Worm (Caenorhabditis elegans) whole organism, L4 larva: ENCODE results near the gene srm-4.
A peak's percentile ranks its signal among the peaks of the same experiment; 100 is the strongest.
"Not testable (repeated sequence)": the region's sequence is repeated elsewhere in the genome, so short reads cannot be mapped to it uniquely, and the experiment has no call there.

ENCODE experiments used
- F10B5.3 ChIP-seq: sonication (generic microtip); optimal IDR thresholded peaks from 2 replicates; lab custom pipeline; 2016; ENCODE audit warnings: mild to moderate bottlenecking, missing genetic modification characterization, missing compliant biosample characterization
- F44E2.7 ChIP-seq: fragments of 200-800 bp; sonication (Bioruptor generic); IDR thresholded peaks from 2 replicates; pipeline ENCODE4 v2.1.2; 2022; ENCODE audit warnings: missing genetic modification characterization, missing compliant biosample characterization
- T26A8.4 ChIP-seq: fragments of 200-800 bp; sonication (Bioruptor generic); IDR thresholded peaks from 2 replicates; pipeline ENCODE4 v1.3.6; 2022; ENCODE audit warnings: missing genetic modification characterization, missing compliant biosample characterization
- Y105C5A.15 ChIP-seq: fragments of 200-800 bp; sonication (Bioruptor generic); IDR thresholded peaks from 2 replicates; pipeline ENCODE4 v1.3.6; 2022; ENCODE audit warnings: missing genetic modification characterization, missing compliant biosample characterization
- Y48G9A.11 ChIP-seq: fragments of 200-800 bp; sonication (Bioruptor generic); IDR thresholded peaks from 2 replicates; pipeline ENCODE4 v1.3.6; 2022; ENCODE audit warnings: missing genetic modification reagents, missing genetic modification characterization, missing compliant biosample characterization
- Y75B8A.6 ChIP-seq: fragments of 200-800 bp; sonication (Bioruptor generic); IDR thresholded peaks from 2 replicates; pipeline ENCODE4 v1.3.6; 2022; ENCODE audit warnings: missing genetic modification reagents, missing genetic modification characterization, missing compliant biosample characterization
- ZK337.2 ChIP-seq: fragments of 200-800 bp; sonication (Bioruptor generic); IDR thresholded peaks from 2 replicates; pipeline ENCODE4 v1.3.6; 2022; ENCODE audit warnings: missing genetic modification reagents, missing genetic modification characterization, missing compliant biosample characterization
- aly-2 ChIP-seq: sonication (generic microtip); optimal IDR thresholded peaks from 2 replicates; lab custom pipeline; 2018; ENCODE audit warnings: missing biosample characterization, missing genetic modification characterization
- ama-1 ChIP-seq: fragments of 150-350 bp; optimal IDR thresholded peaks from 2 replicates; lab custom pipeline; 2014; ENCODE audit warnings: inconsistent platforms, mixed read lengths
- arid-1 ChIP-seq: fragments of 200-800 bp; sonication (Bioruptor generic); conservative IDR thresholded peaks from 2 replicates; pipeline ENCODE4 v1.3.6; 2022; ENCODE audit warnings: missing genetic modification reagents, missing genetic modification characterization, missing compliant biosample characterization
- daf-8 ChIP-seq: fragments of 200-800 bp; sonication (Bioruptor generic); IDR thresholded peaks from 2 replicates; pipeline ENCODE4 v1.3.6; 2022; ENCODE audit warnings: missing genetic modification characterization, missing compliant biosample characterization
- dmd-8 ChIP-seq: fragments of 200-800 bp; sonication (Bioruptor generic); IDR thresholded peaks from 2 replicates; pipeline ENCODE4 v1.3.6; 2022; ENCODE audit warnings: missing genetic modification characterization, missing compliant biosample characterization
- dmd-9 ChIP-seq: fragments of 200-800 bp; sonication (Bioruptor generic); IDR thresholded peaks from 2 replicates; pipeline ENCODE4 v1.3.6; 2022; ENCODE audit warnings: missing genetic modification reagents, missing genetic modification characterization, missing compliant biosample characterization
- egl-27 ChIP-seq: sonication (generic microtip); optimal IDR thresholded peaks from 3 replicates; lab custom pipeline; 2017; ENCODE audit warnings: missing biosample characterization, missing genetic modification reagents, missing genetic modification characterization
- fos-1 ChIP-seq: fragments of 150-350 bp; optimal IDR thresholded peaks from 2 replicates; lab custom pipeline; 2014; ENCODE audit warnings: missing biosample characterization, missing genetic modification characterization
- gei-8 ChIP-seq: fragments of 200-800 bp; sonication (Bioruptor generic); optimal IDR thresholded peaks from 2 replicates; lab custom pipeline; 2018; ENCODE audit warnings: mild to moderate bottlenecking, missing genetic modification characterization, missing compliant biosample characterization
- hif-1 ChIP-seq, 2 experiments: sonication (generic microtip); optimal IDR thresholded peaks; 2 replicates each; lab custom pipeline; 2016 to 2017; ENCODE audit warnings: missing compliant biosample characterization in 2 of 2, missing genetic modification characterization in 2 of 2, missing genetic modification reagents in 2 of 2, missing genotype in 2 of 2, mild to moderate bottlenecking in 1 of 2
- mxl-3 ChIP-seq: fragments of 200-800 bp; sonication (Bioruptor generic); optimal IDR thresholded peaks from 2 replicates; lab custom pipeline; 2018; ENCODE audit warnings: mild to moderate bottlenecking, missing genetic modification characterization, missing compliant biosample characterization
- nhr-10 ChIP-seq: fragments of 150-350 bp; optimal IDR thresholded peaks from 2 replicates; lab custom pipeline; 2014; ENCODE audit warnings: missing biosample characterization, missing genetic modification characterization
- nhr-28 ChIP-seq: fragments of 150-350 bp; optimal IDR thresholded peaks from 2 replicates; lab custom pipeline; 2014; ENCODE audit warnings: missing biosample characterization, missing genetic modification characterization
- nhr-42 ChIP-seq: fragments of 200-800 bp; sonication (Bioruptor generic); IDR thresholded peaks from 2 replicates; pipeline ENCODE4 v1.3.6; 2022; ENCODE audit warnings: missing genetic modification characterization, missing compliant biosample characterization
- nhr-77 ChIP-seq: fragments of 150-350 bp; optimal IDR thresholded peaks from 2 replicates; lab custom pipeline; 2014; ENCODE audit warnings: missing biosample characterization, missing genetic modification characterization
- pqm-1 ChIP-seq: sonication (generic microtip); optimal IDR thresholded peaks from 2 replicates; lab custom pipeline; 2017; ENCODE audit warnings: missing biosample characterization, missing genetic modification characterization
- set-16 ChIP-seq: fragments of 200-800 bp; sonication (Bioruptor generic); IDR thresholded peaks from 2 replicates; pipeline ENCODE4 v1.3.6; 2022; ENCODE audit warnings: missing genetic modification reagents, missing genetic modification characterization, missing compliant biosample characterization
- skn-1 ChIP-seq: fragments of 150-350 bp; optimal IDR thresholded peaks from 2 replicates; lab custom pipeline; 2014; ENCODE audit warnings: missing biosample characterization, missing genetic modification characterization
- spr-3 ChIP-seq: fragments of 200-800 bp; sonication (Bioruptor generic); optimal IDR thresholded peaks from 2 replicates; lab custom pipeline; 2018; ENCODE audit warnings: mild to moderate bottlenecking, missing genetic modification characterization, missing compliant biosample characterization
- tra-1 ChIP-seq: fragments of 200-800 bp; sonication (Bioruptor generic); IDR thresholded peaks from 2 replicates; pipeline ENCODE4 v1.3.6; 2022; ENCODE audit warnings: missing genetic modification reagents, missing genetic modification characterization, missing compliant biosample characterization
- unc-130 ChIP-seq: sonication (generic microtip); optimal IDR thresholded peaks from 2 replicates; lab custom pipeline; 2016; ENCODE audit warnings: missing genetic modification reagents, missing genetic modification characterization, missing compliant biosample characterization
- unc-39 ChIP-seq: sonication (generic microtip); optimal IDR thresholded peaks from 2 replicates; lab custom pipeline; 2017; ENCODE audit warnings: missing biosample characterization, missing genetic modification characterization
- zip-2 ChIP-seq: fragments of 150-350 bp; optimal IDR thresholded peaks from 2 replicates; lab custom pipeline; 2014; ENCODE audit warnings: missing biosample characterization, missing genetic modification characterization

srm-4 gene

DNA sequence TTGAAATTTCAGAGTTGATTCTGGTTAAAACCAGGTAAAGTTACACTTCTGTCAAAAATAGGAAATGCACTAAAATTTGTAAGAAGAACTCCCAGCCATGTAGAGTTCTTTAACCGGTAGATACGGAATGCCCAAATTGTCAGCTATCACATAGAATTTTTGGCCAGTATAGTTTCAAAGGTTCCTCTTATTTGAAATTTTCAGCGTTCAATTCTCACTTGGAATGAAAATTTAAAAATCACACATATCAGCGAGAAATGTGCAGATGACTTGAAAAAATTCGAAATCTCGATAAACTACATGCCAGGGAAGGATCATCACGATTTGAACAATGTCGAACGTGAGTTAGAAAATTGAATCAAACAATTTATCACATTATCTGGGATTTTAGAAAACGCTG lies 36.7 kb upstream of the srm-4 start, which contains the start of gene F14D7.3:
Gene F14D7.3, plus strand, starts transcription at position 301 of the 400 bp plus-strand sequence.
- TF ChIP-seq nhr-42 (GFP tag; lab: Robert Waterston, UW) (no peak), F44E2.7 (GFP tag; lab: Robert Waterston, UW) (no peak), dmd-8 (no peak), Y48G9A.11 (no peak), skn-1 (no peak), F10B5.3 (tag; lab: Kevin White, UChicago) (no peak), mxl-3 (GFP tag; lab: Kevin White, UChicago) (no peak), unc-130 (GFP tag; lab: Kevin White, UChicago) (no peak), daf-8 (GFP tag; lab: Robert Waterston, UW) (no peak), aly-2 (tag; lab: Kevin White, UChicago) (no peak), fos-1 (tag; lab: Kevin White, UChicago) (no peak), Y105C5A.15 (no peak), ZK337.2 (GFP tag; lab: Robert Waterston, UW) (no peak), set-16 (no peak), spr-3 (GFP tag; lab: Kevin White, UChicago) (no peak), unc-39 (no peak), zip-2 (tag; lab: Kevin White, UChicago) (no peak), egl-27 (tag; lab: Kevin White, UChicago) (no peak)

- no peak for TF ChIP-seq gei-8 (GFP tag; lab: Kevin White, UChicago)
These were observed 33.6 kb upstream of the srm-4 start, which contains the start of the genes spig-3 and F14D7.12 for ce11 chrV:14299569-14300064. TSS of gene spig-3 (minus strand) at chrV:14299669. TSS of gene F14D7.12 (plus strand) at chrV:14300014.

DNA sequence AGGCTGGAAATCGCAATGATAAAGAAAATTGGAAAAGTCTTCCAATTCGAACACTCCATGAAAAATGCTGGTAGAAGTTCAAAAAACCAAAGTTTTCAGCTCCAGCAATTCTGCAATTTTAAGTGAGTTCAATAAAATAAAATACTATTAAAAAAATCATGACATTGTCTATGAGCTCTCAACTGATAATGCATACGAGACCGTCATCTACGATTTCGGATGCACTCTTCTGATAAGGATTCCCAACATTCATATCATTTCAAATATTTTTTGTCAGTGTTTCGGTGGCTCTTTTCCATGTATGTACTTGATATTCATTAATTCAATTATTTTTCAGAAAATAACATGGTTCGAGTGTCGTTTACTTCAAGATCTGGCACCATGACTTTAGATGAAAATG lies 32.1 kb upstream of the srm-4 start, which contains the start of gene F14D7.6:
Gene F14D7.6, plus strand, starts transcription at position 338 of the 400 bp plus-strand sequence.
- TF ChIP-seq tra-1 (GFP tag; lab: Robert Waterston, UW) (no peak), pqm-1 (tag; lab: Kevin White, UChicago) (peak; percentile 41), set-16 (no peak), aly-2 (tag; lab: Kevin White, UChicago) (no peak), nhr-28 (tag; lab: Kevin White, UChicago) (no peak)

DNA sequence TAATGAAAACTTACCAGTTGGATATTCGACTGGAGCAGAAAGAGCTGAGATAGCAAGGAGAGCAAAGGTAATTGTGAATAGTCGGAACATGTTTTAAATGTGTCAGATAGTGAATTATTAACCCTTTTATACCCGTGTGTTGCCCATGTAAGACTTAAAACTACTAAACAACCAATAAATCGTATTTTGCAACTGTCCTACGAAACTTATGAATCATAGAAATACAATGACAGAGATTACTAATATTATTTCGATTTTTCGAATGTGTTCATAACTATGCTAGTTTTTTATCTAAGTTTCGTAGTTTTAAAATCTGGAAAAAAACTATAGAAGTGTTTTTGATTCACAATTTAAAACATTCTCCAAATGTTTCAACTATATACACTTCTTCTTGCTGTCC lies 26.4 kb upstream of the srm-4 start, which contains the start of gene spig-4:
Gene spig-4, minus strand, starts transcription at position 101 of the 400 bp plus-strand sequence.
- TF ChIP-seq hif-1 (tag; optimal IDR thresholded peaks at IDR 0.05; lab: Kevin White, UChicago); nhr-77; T26A8.4 (GFP tag; lab: Robert Waterston, UW): not testable (repeated sequence)

DNA sequence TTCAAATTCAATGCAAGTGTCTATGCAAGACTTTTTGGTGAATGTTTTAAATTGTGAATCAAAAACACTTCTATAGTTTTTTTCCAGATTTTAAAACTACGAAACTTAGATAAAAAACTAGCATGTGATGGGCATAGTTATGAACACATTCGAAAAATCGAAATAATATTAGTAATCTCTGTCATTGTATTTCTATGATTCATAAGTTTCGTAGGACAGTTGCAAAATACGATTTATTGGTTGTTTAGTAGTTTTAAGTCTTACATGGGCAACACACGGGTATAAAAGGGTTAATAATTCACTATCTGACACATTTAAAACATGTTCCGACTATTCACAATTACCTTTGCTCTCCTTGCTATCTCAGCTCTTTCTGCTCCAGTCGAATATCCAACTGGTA lies 25.1 kb upstream of the srm-4 start, which contains the start of gene spig-5:
Gene spig-5, plus strand, starts transcription at position 301 of the 400 bp plus-strand sequence.
- not testable (repeated sequence) for TF ChIP-seq ama-1 (lab: Kevin White, UChicago); dmd-9 (GFP tag; lab: Robert Waterston, UW); Y75B8A.6

ce11 chrV:14309632-14310031 lies 23.6 kb upstream of the srm-4 start, which contains the start of gene F14D7.14:
TSS of gene F14D7.14 (plus strand) at chrV:14309932.
- not testable (repeated sequence) for TF ChIP-seq arid-1 (GFP tag; lab: Robert Waterston, UW); nhr-10 (tag; lab: Kevin White, UChicago); nhr-28 (tag; lab: Kevin White, UChicago)
